Worm (Caenorhabditis elegans) whole organism, young adult: Measurements from ENCODE around the gene C55C3.7.

Source experiments
- Y67H2A.10 ChIP-seq: fragments of 200-800 bp; sonication (Bioruptor generic); conservative IDR thresholded peaks from 2 replicates; pipeline ENCODE4 v1.3.6; 2022; ENCODE audit warnings: missing genetic modification reagents, missing genetic modification characterization, missing compliant biosample characterization
- ama-1 ChIP-seq, 3 experiments: fragments of 150-350 bp in 1 of 3; sonication (generic microtip) in 2 of 3; optimal IDR thresholded peaks; 2 replicates each; lab custom pipeline; 2014 to 2018; ENCODE audit warnings: missing biosample characterization in 2 of 3, missing genetic modification characterization in 2 of 3, missing genetic modification reagents in 2 of 3
- aptf-2 ChIP-seq: fragments of 200-800 bp; sonication (Bioruptor generic); conservative IDR thresholded peaks from 2 replicates; pipeline ENCODE4 v1.3.6; 2022; ENCODE audit warnings: missing genetic modification reagents, missing genetic modification characterization, missing compliant biosample characterization
- ccch-3 ChIP-seq: fragments of 200-800 bp; sonication (Bioruptor generic); optimal IDR thresholded peaks from 2 replicates; lab custom pipeline; 2018; ENCODE audit warnings: mild to moderate bottlenecking, missing genetic modification characterization, missing compliant biosample characterization
- ceh-79 ChIP-seq: sonication (generic microtip); optimal IDR thresholded peaks from 2 replicates; lab custom pipeline; 2017; ENCODE audit warnings: mild to moderate bottlenecking, missing genetic modification characterization, missing compliant biosample characterization
- madf-10 ChIP-seq: sonication (generic microtip); optimal IDR thresholded peaks from 2 replicates; lab custom pipeline; 2016; ENCODE audit warnings: mild to moderate bottlenecking, missing genetic modification characterization, missing compliant biosample characterization
- madf-6 ChIP-seq: fragments of 200-800 bp; sonication (Bioruptor generic); IDR thresholded peaks from 2 replicates; pipeline ENCODE4 v1.3.6; 2022; ENCODE audit warnings: missing genetic modification reagents, missing genetic modification characterization, missing compliant biosample characterization
- nhr-80 ChIP-seq: sonication (generic microtip); optimal IDR thresholded peaks from 2 replicates; lab custom pipeline; 2016; ENCODE audit warnings: missing genetic modification characterization, missing compliant biosample characterization
- rec-8 ChIP-seq, 2 experiments: sonication (generic microtip); optimal IDR thresholded peaks; 2 replicates each; lab custom pipeline; 2016; ENCODE audit warnings: mild to moderate bottlenecking in 2 of 2, missing genetic modification characterization in 2 of 2, missing genetic modification reagents in 2 of 2, missing genotype in 2 of 2, missing biosample characterization in 1 of 2, missing compliant biosample characterization in 1 of 2, moderate library complexity in 1 of 2
- sdz-38 ChIP-seq: sonication (generic microtip); optimal IDR thresholded peaks from 2 replicates; lab custom pipeline; 2016; ENCODE audit warnings: missing genotype, missing genetic modification characterization, missing compliant biosample characterization
- snpc-3.4 ChIP-seq: sonication (generic microtip); optimal IDR thresholded peaks from 2 replicates; lab custom pipeline; 2017; ENCODE audit warnings: missing genetic modification characterization, mild to moderate bottlenecking, missing compliant biosample characterization, antibody characterized with exemption, moderate library complexity, missing genotype, missing genetic modification reagents
- somi-1 ChIP-seq: fragments of 200-800 bp; sonication (Bioruptor generic); optimal IDR thresholded peaks from 2 replicates; lab custom pipeline; 2018; ENCODE audit warnings: mild to moderate bottlenecking, missing genetic modification characterization, missing compliant biosample characterization
- sptf-2 ChIP-seq: fragments of 200-800 bp; sonication (Bioruptor generic); optimal IDR thresholded peaks from 2 replicates; lab custom pipeline; 2018; ENCODE audit warnings: mild to moderate bottlenecking, missing genetic modification characterization, missing compliant biosample characterization

ce11 chrIV:5655966-5656389 lies 26.5 kb downstream of the C55C3.7 start:
- TF ChIP-seq aptf-2 (GFP tag; lab: Robert Waterston, UW) = no peak
- TF ChIP-seq Y67H2A.10 (GFP tag; lab: Robert Waterston, UW) = no peak
- no peak for TF ChIP-seq madf-10 (tag; lab: Kevin White, UChicago)
- no peak for TF ChIP-seq rec-8 (tag; optimal IDR thresholded peaks at IDR 0.05; lab: Kevin White, UChicago)
- TF ChIP-seq ceh-79 (tag; lab: Kevin White, UChicago) = no peak
- no peak for TF ChIP-seq sdz-38 (tag; lab: Kevin White, UChicago)
- TF ChIP-seq sptf-2 = no peak
- TF ChIP-seq ccch-3 (GFP tag; lab: Kevin White, UChicago) = no peak
- TF ChIP-seq ama-1 (optimal IDR thresholded peaks at IDR 0.05; lab: Kevin White, UChicago) = peak; percentile 60
- no peak for TF ChIP-seq ama-1 (GFP tag; optimal IDR thresholded peaks at IDR 0.05; lab: Kevin White, UChicago)
- TF ChIP-seq snpc-3.4 (tag; lab: Kevin White, UChicago) = no peak
- no peak for TF ChIP-seq nhr-80 (tag; lab: Kevin White, UChicago)
- TF ChIP-seq madf-6 (GFP tag; lab: Robert Waterston, UW) = no peak
- TF ChIP-seq somi-1 (GFP tag; lab: Kevin White, UChicago) = peak; percentile 43
